Worm (Caenorhabditis elegans): ENCODE data around the gene srh-304.

ce11 chrV:17800538-17800937 is 27.9 kb upstream of the srh-304 start, which contains the start of gene srh-287:
- no peak for TF ChIP-seq nhr-28 (tag; optimal IDR thresholded peaks at IDR 0.05)
- no peak for TF ChIP-seq bed-3 (GFP tag; optimal IDR thresholded peaks at IDR 0.05)
- no peak for TF ChIP-seq ces-1 (GFP tag; optimal IDR thresholded peaks at IDR 0.05)
- no peak for TF ChIP-seq flh-1 (GFP tag; optimal IDR thresholded peaks at IDR 0.05)
- no peak for TF ChIP-seq unc-62 (GFP tag; optimal IDR thresholded peaks at IDR 0.05)
- no peak for TF ChIP-seq mep-1 (tag; optimal IDR thresholded peaks at IDR 0.05)
- TF ChIP-seq ztf-11 (tag; optimal IDR thresholded peaks at IDR 0.05) = no peak

Data from whole organism, mixed stage, embryonic.